Fruit fly (Drosophila melanogaster) whole organism, wandering third instar larva: ENCODE data around the gene Cisd2.

Experiments
- Mio ChIP-seq: sonication (Bioruptor generic); optimal IDR thresholded peaks from 2 replicates; lab custom pipeline; 2016; ENCODE audit warnings: missing biosample characterization, missing genetic modification characterization
- dl ChIP-seq, 2 experiments: fragments of 175-275, 200-275 bp in 1 of 2; fragments of 200-275 bp in 1 of 2; sonication (Bioruptor generic); optimal IDR thresholded peaks; lab custom pipeline; 2018; ENCODE audit warnings: mild to moderate bottlenecking in 2 of 2, missing biosample characterization in 2 of 2, missing genetic modification characterization in 2 of 2, moderate library complexity in 2 of 2; ENCODE audit not compliant: partially characterized antibody in 2 of 2, insufficient read depth in 1 of 2
- dmrt93B ChIP-seq: fragments of 200-800 bp; sonication (Bioruptor generic); optimal IDR thresholded peaks from 2 replicates; lab custom pipeline; 2018; ENCODE audit warnings: missing biosample characterization, mild to moderate bottlenecking, missing genetic modification characterization
- foxo ChIP-seq, 2 experiments: fragments of 200-800 bp; sonication (Bioruptor generic); optimal IDR thresholded peaks; 2 replicates in 1 of 2; 3 replicates in 1 of 2; lab custom pipeline; 2016 to 2017; ENCODE audit warnings: missing biosample characterization in 2 of 2, missing genetic modification characterization in 2 of 2
- lola ChIP-seq: fragments of >200 bp; optimal IDR thresholded peaks from 2 replicates; lab custom pipeline; 2017; ENCODE audit warnings: missing biosample characterization, missing genetic modification characterization
- pan ChIP-seq: fragments of >200 bp; optimal IDR thresholded peaks from 2 replicates; lab custom pipeline; 2017
- psq ChIP-seq: fragments of 200-800 bp; sonication (Bioruptor generic); optimal IDR thresholded peaks from 3 replicates; lab custom pipeline; 2017; ENCODE audit warnings: missing biosample characterization, mild to moderate bottlenecking, missing genetic modification characterization, moderate library complexity
- rgr ChIP-seq: fragments of 200-800 bp; sonication (Bioruptor generic); optimal IDR thresholded peaks from 3 replicates; lab custom pipeline; 2016; ENCODE audit warnings: missing biosample characterization, mild to moderate bottlenecking, missing genetic modification characterization
- usp ChIP-seq: fragments of >200 bp; optimal IDR thresholded peaks from 2 replicates; lab custom pipeline; 2017; ENCODE audit warnings: missing biosample characterization, missing genetic modification characterization

dm6 chr3R:29228745-29229448, 5.7 kb upstream of the Cisd2 start, which contains the start of gene Usp1:
- TF ChIP-seq dmrt93B (GFP tag; lab: Kevin White, UChicago) (no peak), usp (GFP tag; lab: Kevin White, UChicago) (no peak), rgr (GFP tag; lab: Kevin White, UChicago) (no peak), lola (GFP tag; lab: Kevin White, UChicago) (no peak), dl (GFP tag; optimal IDR thresholded peaks at IDR 0.05; lab: Kevin White, UChicago; ENCODE audit: insufficient read depth in 1 of 2, partially characterized antibody in 2 of 2) (no peak), pan (lab: Kevin White, UChicago) (no peak), psq (GFP tag; lab: Kevin White, UChicago) (no peak), Mio (no peak), foxo (GFP tag; optimal IDR thresholded peaks at IDR 0.05; lab: Kevin White, UChicago) (no peak)
